Fruit fly (Drosophila melanogaster): Measurements from ENCODE around the gene elav.

elav gene

dm6 chrX:494607-495006, 28.4 kb downstream of the elav start, which contains the start of gene CG17778 (continued):
- TF ChIP-seq CG10462 (GFP tag; optimal IDR thresholded peaks at IDR 0.05) = no peak
- TF ChIP-seq NC2β (GFP tag; optimal IDR thresholded peaks at IDR 0.05) = no peak
- no peak for TF ChIP-seq crol (GFP tag; IDR thresholded peaks at IDR 0.05)
- no peak for TF ChIP-seq ac (GFP tag; optimal IDR thresholded peaks at IDR 0.05)
- TF ChIP-seq pnt (GFP tag; optimal IDR thresholded peaks at IDR 0.05) = no peak
- no peak for TF ChIP-seq cas (GFP tag; IDR thresholded peaks at IDR 0.05)
- TF ChIP-seq mirr (GFP tag; optimal IDR thresholded peaks at IDR 0.05) = no peak
- peak; percentile 35; the same call in 1 of the 2 replicates for TF ChIP-seq CG16779 (GFP tag; IDR thresholded peaks at IDR 0.05)
- TF ChIP-seq CG11695 (GFP tag; IDR thresholded peaks at IDR 0.05) = 0 out of 3 replicates have a peak, but pooled peaks have one; percentile 18
- TF ChIP-seq MTF-1 (GFP tag; optimal IDR thresholded peaks at IDR 0.05; ENCODE audit: borderline replicate concordance) = no peak
- TF ChIP-seq CG14860 (GFP tag; IDR thresholded peaks at IDR 0.05; ENCODE audit: partially characterized antibody) = no peak

- TF ChIP-seq CG7556 (GFP tag; optimal IDR thresholded peaks at IDR 0.05) (peak; percentile 39), CG17612 (GFP tag; IDR thresholded peaks at IDR 0.05) (0 out of 2 replicates have a peak, but pooled peaks have one; percentile 3), CG18011 (GFP tag; optimal IDR thresholded peaks at IDR 0.05) (peak; percentile 95), insv (GFP tag; optimal IDR thresholded peaks at IDR 0.05) (peak in 1 of 2 experiments; percentile 16), Gsc (GFP tag; IDR thresholded peaks at IDR 0.05) (no peak), CG6854 (GFP tag; optimal IDR thresholded peaks at IDR 0.05) (peak; percentile 10), ase (GFP tag; IDR thresholded peaks at IDR 0.05) (no peak), CG17361 (GFP tag; IDR thresholded peaks at IDR 0.05) (peak; percentile 45; the same call in 1 of the 3 replicates), Doc3 (GFP tag; IDR thresholded peaks at IDR 0.05; ENCODE audit: partially characterized antibody) (no peak), CG8290 (GFP tag; optimal IDR thresholded peaks at IDR 0.05) (no peak), CG8290 (tag; optimal IDR thresholded peaks at IDR 0.05) (peak in 1 of 2 experiments; percentile 54), Dip2 (GFP tag; IDR thresholded peaks at IDR 0.05) (0 out of 2 replicates have a peak, but pooled peaks have one; percentile 0), Drgx (GFP tag; IDR thresholded peaks at IDR 0.05) (no peak), CG13296 (GFP tag; optimal IDR thresholded peaks at IDR 0.05) (peak; percentile 23), MTF-1 (GFP tag; optimal IDR thresholded peaks at IDR 0.05; ENCODE audit: borderline replicate concordance) (peak; percentile 30), CG15601 (tag; optimal IDR thresholded peaks at IDR 0.05) (peak; percentile 54), CG13287 (GFP tag; IDR thresholded peaks at IDR 0.05; ENCODE audit: partially characterized antibody) (no peak)
Observed at dm6 chrX:494191-494554, 28.9 kb downstream of the elav start.

- TF ChIP-seq shn (GFP tag; optimal IDR thresholded peaks at IDR 0.05) (peak; percentile 98), Hand (GFP tag; optimal IDR thresholded peaks at IDR 0.05) (peak; percentile 95), mam (GFP tag; optimal IDR thresholded peaks at IDR 0.05) (peak; percentile 99), nerfin-2 (GFP tag; IDR thresholded peaks at IDR 0.05; ENCODE audit: partially characterized antibody) (no peak), CG10543 (GFP tag; optimal IDR thresholded peaks at IDR 0.05) (peak; percentile 85), Rfx (GFP tag; IDR thresholded peaks at IDR 0.05) (peak; percentile 100), hth (optimal IDR thresholded peaks at IDR 0.05) (no peak), pan (optimal IDR thresholded peaks at IDR 0.05) (no peak), pan (GFP tag; optimal IDR thresholded peaks at IDR 0.05 in 1 of 2, IDR thresholded peaks at IDR 0.05 in 1 of 2) (peak in 1 of 2 experiments; percentile 98), CG6813 (GFP tag; optimal IDR thresholded peaks at IDR 0.05) (peak; percentile 97), CG9876 (GFP tag; optimal IDR thresholded peaks at IDR 0.05) (peak; percentile 98), Dip2 (GFP tag; IDR thresholded peaks at IDR 0.05) (peak; percentile 66; the same call in 1 of the 2 replicates), da (GFP tag; optimal IDR thresholded peaks at IDR 0.05) (peak; percentile 97), CG14860 (GFP tag; IDR thresholded peaks at IDR 0.05; ENCODE audit: partially characterized antibody) (no peak), eyg (GFP tag; optimal IDR thresholded peaks at IDR 0.05) (peak; percentile 97), CG7963 (GFP tag; IDR thresholded peaks at IDR 0.05; ENCODE audit: partially characterized antibody) (no peak), Mad (GFP tag; optimal IDR thresholded peaks at IDR 0.05) (peak; percentile 97), ac (GFP tag; optimal IDR thresholded peaks at IDR 0.05) (peak; percentile 47), sens-2 (GFP tag; IDR thresholded peaks at IDR 0.05) (peak; percentile 89), MESR4 (GFP tag; optimal IDR thresholded peaks at IDR 0.05) (peak; percentile 61), hkb (optimal IDR thresholded peaks at IDR 0.05) (no peak), hkb (GFP tag; IDR thresholded peaks at IDR 0.05) (peak; percentile 97), onecut (GFP tag; IDR thresholded peaks at IDR 0.05) (peak; percentile 92), p53 (GFP tag; optimal IDR thresholded peaks at IDR 0.05) (peak; percentile 94)
Observed at dm6 chrX:493445-494190, 29.4 kb downstream of the elav start, which contains the start of gene CG17896. Gene CG17896, minus strand, starts transcription at chrX:493495.

Data from whole organism, embryonic.